Worm (Caenorhabditis elegans) whole organism, dauer: ENCODE data around the gene sfxn-1.2.

ENCODE experiments used
- unc-62 ChIP-seq: sonication (generic microtip); optimal IDR thresholded peaks from 2 replicates; lab custom pipeline; 2017; ENCODE audit warnings: missing biosample characterization, missing genetic modification reagents, missing genetic modification characterization

sfxn-1.2 gene

ce11 chrII:11185728-11186127 is at the start of gene sfxn-1.2:
Gene sfxn-1.2 (plus strand): TSS chrII:11186028.
- no peak for TF ChIP-seq unc-62 (GFP tag; lab: Kevin White, UChicago)

- no peak for TF ChIP-seq unc-62 (GFP tag; lab: Kevin White, UChicago)
These were observed 45.7 kb upstream of the sfxn-1.2 start, which contains the start of gene F40F8.4 for ce11 chrII:11140140-11140539. Gene F40F8.4 (minus strand): TSS chrII:11140240.

- no peak for TF ChIP-seq unc-62 (GFP tag; lab: Kevin White, UChicago)
These were observed 43.3 kb upstream of the sfxn-1.2 start, which contains the start of gene arrd-6 for ce11 chrII:11142571-11142970. Gene arrd-6 (plus strand): TSS chrII:11142739.

- no peak for TF ChIP-seq unc-62 (GFP tag; lab: Kevin White, UChicago)
These were observed 35.8 kb upstream of the sfxn-1.2 start for ce11 chrII:11149866-11150685.

ce11 chrII:11150976-11151375 is 34.9 kb upstream of the sfxn-1.2 start:
- no peak for TF ChIP-seq unc-62 (GFP tag; lab: Kevin White, UChicago)

ce11 chrII:11152495-11152894 is 33.3 kb upstream of the sfxn-1.2 start, which contains the start of gene pqm-1:
Gene pqm-1 (minus strand): TSS chrII:11152595.
- TF ChIP-seq unc-62 (GFP tag; lab: Kevin White, UChicago), result no peak

- TF ChIP-seq unc-62 (GFP tag; lab: Kevin White, UChicago), result no peak
These were observed 32.7 kb upstream of the sfxn-1.2 start for ce11 chrII:11153080-11153479.

- TF ChIP-seq unc-62 (GFP tag; lab: Kevin White, UChicago), result no peak
These were observed 32.0 kb upstream of the sfxn-1.2 start for ce11 chrII:11153800-11154199.

- no peak for TF ChIP-seq unc-62 (GFP tag; lab: Kevin White, UChicago)
These were observed 30.9 kb upstream of the sfxn-1.2 start for ce11 chrII:11154957-11155356.

ce11 chrII:11155400-11155799 is 30.4 kb upstream of the sfxn-1.2 start:
- no peak for TF ChIP-seq unc-62 (GFP tag; lab: Kevin White, UChicago)

- no peak for TF ChIP-seq unc-62 (GFP tag; lab: Kevin White, UChicago)
These were observed 29.7 kb upstream of the sfxn-1.2 start for ce11 chrII:11156160-11156559.

ce11 chrII:11157660-11158059 is 28.2 kb upstream of the sfxn-1.2 start:
- no peak for TF ChIP-seq unc-62 (GFP tag; lab: Kevin White, UChicago)

- TF ChIP-seq unc-62 (GFP tag; lab: Kevin White, UChicago), result no peak
These were observed 24.2 kb upstream of the sfxn-1.2 start for ce11 chrII:11161675-11162074.

- TF ChIP-seq unc-62 (GFP tag; lab: Kevin White, UChicago), result no peak
These were observed 23.4 kb upstream of the sfxn-1.2 start, which contains the start of gene ptr-13 for ce11 chrII:11162390-11162789. Gene ptr-13 (minus strand): TSS chrII:11162481.

- no peak for TF ChIP-seq unc-62 (GFP tag; lab: Kevin White, UChicago)
These were observed 22.5 kb upstream of the sfxn-1.2 start for ce11 chrII:11163291-11163690.

- no peak for TF ChIP-seq unc-62 (GFP tag; lab: Kevin White, UChicago)
These were observed 19.4 kb upstream of the sfxn-1.2 start for ce11 chrII:11166414-11166813.

- no peak for TF ChIP-seq unc-62 (GFP tag; lab: Kevin White, UChicago)
These were observed 18.8 kb upstream of the sfxn-1.2 start for ce11 chrII:11167039-11167438.
